Fruit fly (Drosophila melanogaster): ENCODE data around the gene RpL30.

- TF ChIP-seq psq (optimal IDR thresholded peaks at IDR 0.05) (no peak), Sin3A (optimal IDR thresholded peaks at IDR 0.05) (no peak), Myc (optimal IDR thresholded peaks at IDR 0.05) (no peak), insv (optimal IDR thresholded peaks at IDR 0.05) (no peak), h (optimal IDR thresholded peaks at IDR 0.05) (no peak), ttk (optimal IDR thresholded peaks at IDR 0.05) (no peak)
Measured at dm6 chr2L:18979407-18979806, 29.7 kb downstream of the RpL30 start.
